Fruit fly (Drosophila melanogaster): ENCODE measurements around the gene CG11977.

CG11977 gene

dm6 chr3R:9038652-9039051 lies 41.2 kb downstream of the CG11977 start, which contains the start of gene hyx (continued):
- TF ChIP-seq Meics (GFP tag; optimal IDR thresholded peaks at IDR 0.05) (peak; percentile 36), CG13894 (tag; optimal IDR thresholded peaks at IDR 0.05) (peak; percentile 59), CG8944 (GFP tag; optimal IDR thresholded peaks at IDR 0.05) (no peak), Ssrp (tag; optimal IDR thresholded peaks at IDR 0.05) (no peak), repo (GFP tag; optimal IDR thresholded peaks at IDR 0.05) (no peak), Opbp (GFP tag; IDR thresholded peaks at IDR 0.05; ENCODE audit: partially characterized antibody) (peak; percentile 80; the same call in 2 of the 3 replicates), CG6683 (GFP tag; optimal IDR thresholded peaks at IDR 0.05) (peak; percentile 3), CG8281 (tag; optimal IDR thresholded peaks at IDR 0.05) (no peak), exex (tag; optimal IDR thresholded peaks at IDR 0.05) (no peak), CG18476 (GFP tag; optimal IDR thresholded peaks at IDR 0.05) (no peak), CG4360 (GFP tag; IDR thresholded peaks at IDR 0.05) (no peak), CG31224 (GFP tag; IDR thresholded peaks at IDR 0.05) (no peak), Fer2 (tag; optimal IDR thresholded peaks at IDR 0.05) (no peak), CG14965 (GFP tag; optimal IDR thresholded peaks at IDR 0.05; ENCODE audit: borderline replicate concordance) (no peak), CG6854 (GFP tag; optimal IDR thresholded peaks at IDR 0.05) (no peak), D19B (GFP tag; optimal IDR thresholded peaks at IDR 0.05) (no peak), Hey (tag; optimal IDR thresholded peaks at IDR 0.05) (no peak), sr (GFP tag; IDR thresholded peaks at IDR 0.05) (peak; percentile 79; the same call in 2 of the 3 replicates), Dad (GFP tag; optimal IDR thresholded peaks at IDR 0.05) (no peak), cg (GFP tag; optimal IDR thresholded peaks at IDR 0.05) (peak; percentile 81), Ets65A (GFP tag) (no peak), CG9817 (tag; optimal IDR thresholded peaks at IDR 0.05) (peak; percentile 9), CG10959 (GFP tag; IDR thresholded peaks at IDR 0.05) (no peak), CG31388 (GFP tag; optimal IDR thresholded peaks at IDR 0.05) (no peak), gcm (GFP tag; optimal IDR thresholded peaks at IDR 0.05) (peak; percentile 3), tll (GFP tag; optimal IDR thresholded peaks at IDR 0.05) (no peak), CG14014 (GFP tag; IDR thresholded peaks at IDR 0.05) (peak; percentile 30; the same call in 1 of the 2 replicates), CG17359 (tag; optimal IDR thresholded peaks at IDR 0.05) (peak; percentile 44), ATbp (GFP tag; optimal IDR thresholded peaks at IDR 0.05) (no peak), BtbVII (GFP tag; optimal IDR thresholded peaks at IDR 0.05) (no peak), lab (GFP tag; optimal IDR thresholded peaks at IDR 0.05) (peak; percentile 56), GATAe (GFP tag; conservative IDR thresholded peaks at IDR 0.05) (no peak), ewg (GFP tag; optimal IDR thresholded peaks at IDR 0.05) (no peak), fd96Cb (tag; optimal IDR thresholded peaks at IDR 0.05) (no peak), Sin3A (optimal IDR thresholded peaks at IDR 0.05) (no peak), hth (optimal IDR thresholded peaks at IDR 0.05) (no peak), CG3407 (GFP tag; optimal IDR thresholded peaks at IDR 0.05) (no peak), CG7745 (tag; optimal IDR thresholded peaks at IDR 0.05) (no peak), slbo (GFP tag; IDR thresholded peaks at IDR 0.05) (peak; percentile 62; the same call in 1 of the 2 replicates), fd64A (GFP tag; optimal IDR thresholded peaks at IDR 0.05) (no peak), cato (GFP tag; optimal IDR thresholded peaks at IDR 0.05; ENCODE audit: borderline replicate concordance) (no peak), Doc3 (GFP tag; IDR thresholded peaks at IDR 0.05; ENCODE audit: partially characterized antibody) (peak; percentile 88), insv (GFP tag; optimal IDR thresholded peaks at IDR 0.05) (peak in 1 of 2 experiments; percentile 22), ken (GFP tag; IDR thresholded peaks at IDR 0.05) (0 out of 3 replicates have a peak, but pooled peaks have one; percentile 24), aop (GFP tag; IDR thresholded peaks at IDR 0.05) (no peak), CG42726 (GFP tag; IDR thresholded peaks at IDR 0.05; ENCODE audit: partially characterized antibody) (no peak), CG10431 (GFP tag; optimal IDR thresholded peaks at IDR 0.05) (no peak), CG11695 (GFP tag; IDR thresholded peaks at IDR 0.05) (no peak), pum (GFP tag; optimal IDR thresholded peaks at IDR 0.05) (peak; percentile 10), sc (optimal IDR thresholded peaks at IDR 0.05) (no peak), sc (GFP tag; optimal IDR thresholded peaks at IDR 0.05) (no peak)
